Worm (Caenorhabditis elegans): ENCODE measurements around the gene stdh-4.

The stdh-4 gene

DNA sequence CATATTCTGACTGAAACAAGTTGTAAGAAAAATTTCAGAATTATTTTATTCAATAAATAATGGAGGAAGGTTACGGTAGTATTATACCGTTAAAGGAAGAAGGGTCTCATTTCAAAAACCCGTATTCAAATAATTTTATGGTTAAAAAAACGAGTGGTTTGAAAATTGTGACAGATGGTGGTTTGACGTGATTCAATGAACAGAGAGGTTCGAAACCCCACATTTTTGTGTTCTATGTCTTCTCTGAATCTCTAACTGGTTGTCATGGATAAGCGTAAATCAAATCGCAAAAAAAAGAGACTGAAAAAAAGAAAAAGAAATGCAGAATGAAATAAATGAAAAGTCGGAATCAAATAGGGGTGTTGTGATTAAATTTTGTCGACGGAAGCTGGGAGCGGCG, 41.8 kb upstream of the stdh-4 start, which contains the start of gene ZK994.6:
ZK994.6 (minus strand) TSS at position 101 of the 400 bp plus-strand sequence.
- TF ChIP-seq ama-1 (optimal IDR thresholded peaks at IDR 0.05), result no peak
- no peak for TF ChIP-seq peb-1 (tag; optimal IDR thresholded peaks at IDR 0.05)
- TF ChIP-seq elt-3 (tag; optimal IDR thresholded peaks at IDR 0.05), result no peak
- TF ChIP-seq alr-1 (tag; optimal IDR thresholded peaks at IDR 0.05), result no peak
- TF ChIP-seq ztf-4 (tag; optimal IDR thresholded peaks at IDR 0.05), result no peak
- TF ChIP-seq unc-39 (tag; optimal IDR thresholded peaks at IDR 0.05), result no peak
- TF ChIP-seq mdl-1 (tag; optimal IDR thresholded peaks at IDR 0.05), result no peak
- no peak for TF ChIP-seq lin-39 (tag; optimal IDR thresholded peaks at IDR 0.05)
- no peak for TF ChIP-seq unc-62 (GFP tag; optimal IDR thresholded peaks at IDR 0.05)
- TF ChIP-seq ztf-1 (GFP tag; conservative IDR thresholded peaks at IDR 0.05), result no peak
- no peak for TF ChIP-seq nhr-6 (tag; optimal IDR thresholded peaks at IDR 0.05)

DNA sequence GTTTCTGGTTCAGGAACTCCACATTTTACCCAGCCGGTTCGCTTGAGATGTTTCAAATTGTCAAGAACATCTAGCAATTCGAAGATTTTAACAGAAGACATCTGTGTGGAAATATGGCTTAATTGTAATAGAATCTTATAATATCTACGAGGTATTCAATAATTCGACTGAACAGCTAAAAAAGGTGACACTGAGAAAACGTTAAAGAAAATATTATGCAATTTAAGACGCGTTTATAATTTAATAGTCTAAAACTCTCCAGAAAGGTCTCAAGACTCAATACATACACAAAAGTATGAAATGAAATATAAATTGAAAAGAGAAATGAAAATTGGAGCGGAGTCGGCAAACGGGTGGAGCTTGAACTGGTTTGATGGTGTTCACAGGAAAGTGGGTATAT, 35.7 kb upstream of the stdh-4 start, which contains the start of gene F45F2.9:
F45F2.9 (minus strand) TSS at position 101 of the 400 bp plus-strand sequence.
- TF ChIP-seq ztf-4 (tag; optimal IDR thresholded peaks at IDR 0.05), result no peak
- no peak for TF ChIP-seq lsy-2 (tag; optimal IDR thresholded peaks at IDR 0.05)
- TF ChIP-seq nhr-77 (tag; optimal IDR thresholded peaks at IDR 0.05), result no peak
- no peak for TF ChIP-seq ZK546.5 (tag; optimal IDR thresholded peaks at IDR 0.05)
- no peak for TF ChIP-seq lin-39 (tag; optimal IDR thresholded peaks at IDR 0.05)
- TF ChIP-seq elt-1 (tag; optimal IDR thresholded peaks at IDR 0.05), result no peak
- TF ChIP-seq F13H6.1 (tag; optimal IDR thresholded peaks at IDR 0.05), result no peak
- TF ChIP-seq ztf-1 (GFP tag; conservative IDR thresholded peaks at IDR 0.05), result no peak
- TF ChIP-seq ceh-82 (tag; optimal IDR thresholded peaks at IDR 0.05), result no peak
- TF ChIP-seq ceh-16 (tag; optimal IDR thresholded peaks at IDR 0.05), result no peak
- TF ChIP-seq unc-62 (GFP tag; optimal IDR thresholded peaks at IDR 0.05), result no peak

ce11 chrV:8516426-8516825, 32.7 kb upstream of the stdh-4 start:
- TF ChIP-seq nhr-25 (tag; optimal IDR thresholded peaks at IDR 0.05) (no peak), ceh-82 (tag; optimal IDR thresholded peaks at IDR 0.05) (no peak), F13H6.1 (tag; optimal IDR thresholded peaks at IDR 0.05) (no peak), ztf-1 (GFP tag; conservative IDR thresholded peaks at IDR 0.05) (no peak), crh-2 (tag; optimal IDR thresholded peaks at IDR 0.05) (no peak), ama-1 (optimal IDR thresholded peaks at IDR 0.05) (no peak), sem-4 (tag; optimal IDR thresholded peaks at IDR 0.05) (no peak), unc-62 (GFP tag; optimal IDR thresholded peaks at IDR 0.05) (no peak), aly-2 (tag; optimal IDR thresholded peaks at IDR 0.05) (no peak), nhr-12 (tag; optimal IDR thresholded peaks at IDR 0.05) (no peak), nhr-77 (tag; optimal IDR thresholded peaks at IDR 0.05) (no peak), lin-13 (GFP tag; optimal IDR thresholded peaks at IDR 0.05) (no peak), ztf-4 (tag; optimal IDR thresholded peaks at IDR 0.05) (no peak), ZK546.5 (tag; optimal IDR thresholded peaks at IDR 0.05) (no peak), nhr-237 (tag; optimal IDR thresholded peaks at IDR 0.05) (no peak), snpc-4 (tag; optimal IDR thresholded peaks at IDR 0.05) (no peak), lin-39 (tag; optimal IDR thresholded peaks at IDR 0.05) (no peak)

DNA sequence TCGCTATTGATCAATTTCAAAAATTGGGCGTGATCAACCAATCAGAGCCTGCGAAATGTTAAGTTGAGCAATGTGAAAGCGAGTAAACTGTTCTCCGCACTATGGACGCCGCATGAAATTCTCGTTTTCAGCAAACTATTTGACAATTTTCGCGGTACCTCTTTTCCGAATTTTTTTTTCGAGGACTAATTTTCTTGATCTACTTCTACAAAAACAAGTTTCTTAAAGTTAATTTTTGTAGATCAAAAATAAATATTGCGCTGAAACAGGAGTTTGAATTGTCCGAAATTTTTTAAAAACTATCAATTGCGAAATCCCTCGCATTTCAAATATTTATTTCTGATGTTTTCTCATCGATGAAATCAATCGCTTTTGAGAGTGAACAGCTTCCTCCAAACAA, 31.4 kb upstream of the stdh-4 start:
- TF ChIP-seq elt-1 (tag; optimal IDR thresholded peaks at IDR 0.05), result no peak
- no peak for TF ChIP-seq unc-39 (tag; optimal IDR thresholded peaks at IDR 0.05)

DNA sequence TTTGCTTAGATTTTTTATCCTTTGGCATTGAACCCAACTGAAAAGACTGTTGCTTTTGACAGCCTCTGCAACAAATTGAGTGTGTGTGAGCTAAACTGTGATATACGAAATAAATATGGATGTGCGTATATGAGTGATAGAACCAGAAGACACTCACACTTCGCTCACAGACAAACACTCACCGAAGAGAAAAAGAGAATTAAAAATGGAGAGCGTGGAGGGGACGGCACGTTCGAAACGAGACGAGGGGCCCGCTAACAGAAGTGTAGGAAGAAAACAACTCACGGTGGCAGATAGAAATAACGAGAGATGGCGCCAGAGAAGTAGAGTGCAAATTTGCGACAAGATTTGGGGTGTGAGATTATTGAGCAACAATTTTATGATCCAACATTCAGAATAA, 30.8 kb upstream of the stdh-4 start:
- TF ChIP-seq crh-2 (tag; optimal IDR thresholded peaks at IDR 0.05), result peak; percentile 20
- TF ChIP-seq fos-1 (tag; optimal IDR thresholded peaks at IDR 0.05), result peak; percentile 19
- peak in 1 of 2 experiments; percentile 38 for TF ChIP-seq mdl-1 (tag; optimal IDR thresholded peaks at IDR 0.05)
- TF ChIP-seq ceh-82 (tag; optimal IDR thresholded peaks at IDR 0.05), result no peak
- no peak for TF ChIP-seq lin-39 (tag; optimal IDR thresholded peaks at IDR 0.05)
- no peak for TF ChIP-seq mbf-1 (tag; optimal IDR thresholded peaks at IDR 0.05)
- TF ChIP-seq lsy-2 (tag; optimal IDR thresholded peaks at IDR 0.05), result no peak
- TF ChIP-seq nhr-129 (tag; optimal IDR thresholded peaks at IDR 0.05), result peak; percentile 70
- TF ChIP-seq elt-1 (tag; optimal IDR thresholded peaks at IDR 0.05), result no peak
- TF ChIP-seq C34F6.9 (tag; optimal IDR thresholded peaks at IDR 0.05), result peak; percentile 53
- peak; percentile 29 for TF ChIP-seq sma-9 (GFP tag; optimal IDR thresholded peaks at IDR 0.05)
- TF ChIP-seq sma-9 (tag; optimal IDR thresholded peaks at IDR 0.05), result no peak
- TF ChIP-seq unc-55 (GFP tag; optimal IDR thresholded peaks at IDR 0.05), result peak; percentile 63

Measured in whole organism, L2 larva.